Fruit fly (Drosophila melanogaster) whole organism, embryonic: ENCODE results near the gene p-cup.

Experiments used
- CG10274 ChIP-seq: fragments of 200-800 bp; sonication (Bioruptor generic); optimal IDR thresholded peaks from 3 replicates; lab custom pipeline; 2017; ENCODE audit warnings: missing biosample characterization, mild to moderate bottlenecking, missing genetic modification characterization
- CG10366 ChIP-seq: fragments of 200-800 bp; sonication (Bioruptor generic); IDR thresholded peaks from 2 replicates; pipeline ENCODE4 v1.3.6; 2022; ENCODE audit warnings: missing biosample characterization, missing genetic modification characterization
- CG10565 ChIP-seq: fragments of 200-800 bp; sonication (Bioruptor generic); optimal IDR thresholded peaks from 3 replicates; lab custom pipeline; 2016; ENCODE audit warnings: missing biosample characterization, mild to moderate bottlenecking, missing genetic modification characterization
- CG10959 ChIP-seq: fragments of 200-800 bp; sonication (Bioruptor generic); IDR thresholded peaks from 2 replicates; pipeline ENCODE4 v1.3.6; 2022; ENCODE audit warnings: missing biosample characterization, missing genetic modification characterization
- CG11398 ChIP-seq: fragments of 200-800 bp; sonication (Bioruptor generic); optimal IDR thresholded peaks from 2 replicates; lab custom pipeline; 2016; ENCODE audit warnings: missing biosample characterization, missing genetic modification characterization
- CG11560 ChIP-seq: fragments of 200-800 bp; sonication (Bioruptor generic); IDR thresholded peaks from 3 replicates; pipeline ENCODE4 v1.3.6; 2022; ENCODE audit warnings: missing biosample characterization, missing genetic modification characterization
- CG11696 ChIP-seq: fragments of 200-800 bp; sonication (Bioruptor generic); IDR thresholded peaks from 2 replicates; pipeline ENCODE4 v1.3.6; 2022; ENCODE audit warnings: missing biosample characterization, missing genetic modification characterization
- CG13894 ChIP-seq: fragments of 200-800 bp; sonication (Bioruptor generic); optimal IDR thresholded peaks from 3 replicates; lab custom pipeline; 2018; ENCODE audit warnings: missing biosample characterization, mild to moderate bottlenecking, missing genetic modification characterization, moderate library complexity
- CG17612 ChIP-seq: fragments of 200-800 bp; sonication (Bioruptor generic); IDR thresholded peaks from 2 replicates; pipeline ENCODE4 v1.3.6; 2022; ENCODE audit warnings: missing biosample characterization, missing genetic modification characterization
- CG17912 ChIP-seq: fragments of 200-800 bp; sonication (Bioruptor generic); optimal IDR thresholded peaks from 2 replicates; lab custom pipeline; 2018; ENCODE audit warnings: missing biosample characterization, mild to moderate bottlenecking, missing genetic modification characterization
- CG18011 ChIP-seq: fragments of 200-800 bp; sonication (Bioruptor generic); optimal IDR thresholded peaks from 2 replicates; lab custom pipeline; 2017; ENCODE audit warnings: missing biosample characterization, missing genetic modification characterization, mild to moderate bottlenecking, moderate library complexity, missing genotype
- CG31365 ChIP-seq: fragments of 200-800 bp; sonication (Bioruptor generic); optimal IDR thresholded peaks from 2 replicates; lab custom pipeline; 2018; ENCODE audit warnings: missing biosample characterization, mild to moderate bottlenecking, missing genetic modification characterization
- CG32767 ChIP-seq: fragments of 200-800 bp; sonication (Bioruptor generic); IDR thresholded peaks from 2 replicates; pipeline ENCODE4 v1.3.6; 2022; ENCODE audit warnings: missing biosample characterization, missing genetic modification characterization
- CG33213 ChIP-seq: fragments of 200-800 bp; sonication (Bioruptor generic); optimal IDR thresholded peaks from 3 replicates; lab custom pipeline; 2016; ENCODE audit warnings: missing biosample characterization, missing genetic modification characterization
- CG3838 ChIP-seq: fragments of 200-800 bp; sonication (Bioruptor generic); optimal IDR thresholded peaks from 3 replicates; lab custom pipeline; 2016; ENCODE audit warnings: missing biosample characterization, missing genetic modification characterization
- CG4360 ChIP-seq: fragments of 200-800 bp; sonication (Bioruptor generic); IDR thresholded peaks from 2 replicates; pipeline ENCODE4 v1.3.6; 2022; ENCODE audit warnings: missing biosample characterization, missing genetic modification characterization
- CG4617 ChIP-seq: fragments of 200-800 bp; sonication (Bioruptor generic); optimal IDR thresholded peaks from 3 replicates; lab custom pipeline; 2016; ENCODE audit warnings: missing biosample characterization, missing genetic modification characterization, borderline replicate concordance
- CG5953 ChIP-seq: fragments of 200-800 bp; sonication (Bioruptor generic); IDR thresholded peaks from 2 replicates; pipeline ENCODE4 v1.3.6; 2022; ENCODE audit warnings: missing biosample characterization, missing genetic modification characterization
- CG6813 ChIP-seq: fragments of 200-800 bp; sonication (Bioruptor generic); optimal IDR thresholded peaks from 2 replicates; lab custom pipeline; 2017; ENCODE audit warnings: missing biosample characterization, missing genetic modification characterization, mild to moderate bottlenecking, moderate library complexity, missing genetic modification reagents
- CG7786 ChIP-seq: fragments of 200-800 bp; sonication (Bioruptor generic); optimal IDR thresholded peaks from 2 replicates; lab custom pipeline; 2016; ENCODE audit warnings: missing biosample characterization, missing genetic modification characterization
- CHES-1-like ChIP-seq: fragments of 200-800 bp; sonication (Bioruptor generic); optimal IDR thresholded peaks from 2 replicates; lab custom pipeline; 2016; ENCODE audit warnings: missing biosample characterization, missing genetic modification characterization
- Dbx ChIP-seq: fragments of 200-800 bp; sonication (Bioruptor generic); IDR thresholded peaks from 3 replicates; pipeline ENCODE4 v1.3.6; 2022; ENCODE audit warnings: missing biosample characterization, missing genetic modification characterization
- Doc2 ChIP-seq: fragments of 200-800 bp; sonication (Bioruptor generic); IDR thresholded peaks from 2 replicates; pipeline ENCODE4 v1.3.6; 2022; ENCODE audit warnings: missing biosample characterization, missing genetic modification characterization
- Elba2 ChIP-seq: fragments of 200-800 bp; sonication (Bioruptor generic); optimal IDR thresholded peaks from 3 replicates; lab custom pipeline; 2016; ENCODE audit warnings: missing biosample characterization, missing genetic modification characterization
- Hmx ChIP-seq: fragments of 200-800 bp; sonication (Bioruptor generic); optimal IDR thresholded peaks from 2 replicates; lab custom pipeline; 2016; ENCODE audit warnings: missing biosample characterization, missing genetic modification characterization
- Med ChIP-seq: fragments of 200-800 bp; sonication (Bioruptor generic); peaks from one replicate; lab custom pipeline; 2016; ENCODE audit warnings: missing biosample characterization, missing genetic modification characterization, mild to moderate bottlenecking, inconsistent platforms, moderate library complexity
- Mrtf ChIP-seq: fragments of 200-800 bp; sonication (Bioruptor generic); IDR thresholded peaks from 3 replicates; pipeline ENCODE4 v1.3.6; 2022; ENCODE audit warnings: missing biosample characterization, missing genetic modification characterization
- Neu2 ChIP-seq: fragments of 200-800 bp; sonication (Bioruptor generic); optimal IDR thresholded peaks from 3 replicates; lab custom pipeline; 2016; ENCODE audit warnings: missing biosample characterization, missing genetic modification characterization, borderline replicate concordance
- Nf-YA ChIP-seq: fragments of 200-800 bp; sonication (Bioruptor generic); IDR thresholded peaks from 2 replicates; pipeline ENCODE4 v1.3.6; 2022; ENCODE audit warnings: missing biosample characterization, missing genetic modification characterization
- Nf-YB ChIP-seq: fragments of 200-800 bp; sonication (Bioruptor generic); optimal IDR thresholded peaks from 3 replicates; lab custom pipeline; 2019; ENCODE audit warnings: missing biosample characterization, mild to moderate bottlenecking, missing genetic modification characterization, moderate library complexity
- Six4 ChIP-seq: fragments of 200-800 bp; sonication (Bioruptor generic); optimal IDR thresholded peaks from 2 replicates; lab custom pipeline; 2016; ENCODE audit warnings: missing biosample characterization, missing genetic modification characterization
- Sox102F ChIP-seq: fragments of 200-800 bp; sonication (Bioruptor generic); optimal IDR thresholded peaks from 2 replicates; lab custom pipeline; 2018; ENCODE audit warnings: missing biosample characterization, mild to moderate bottlenecking, missing genetic modification characterization, moderate library complexity
- Stat92E ChIP-seq, 3 experiments: fragments of >200 bp in 2 of 3; fragments of 200-800 bp in 1 of 3; sonication (Bioruptor generic) in 1 of 3; optimal IDR thresholded peaks; 2 replicates each; lab custom pipeline; 2017 to 2019; ENCODE audit warnings: missing biosample characterization in 3 of 3, missing genetic modification characterization in 3 of 3, mild to moderate bottlenecking in 1 of 3, moderate library complexity in 1 of 3
- Vsx1 ChIP-seq: fragments of 200-800 bp; sonication (Bioruptor generic); optimal IDR thresholded peaks from 2 replicates; lab custom pipeline; 2017; ENCODE audit warnings: missing biosample characterization, mild to moderate bottlenecking, missing genetic modification characterization, missing genetic modification reagents
- amos ChIP-seq: fragments of 200-800 bp; sonication (Bioruptor generic); IDR thresholded peaks from 2 replicates; pipeline ENCODE4 v1.3.6; 2022; ENCODE audit warnings: missing biosample characterization, missing genetic modification characterization; ENCODE audit not compliant: partially characterized antibody
- bab2 ChIP-seq: fragments of 200-800 bp; sonication (Bioruptor generic); optimal IDR thresholded peaks from 2 replicates; lab custom pipeline; 2016; ENCODE audit warnings: missing biosample characterization, missing genetic modification characterization
- cas ChIP-seq: fragments of 200-800 bp; sonication (Bioruptor generic); IDR thresholded peaks from 2 replicates; pipeline ENCODE4 v1.3.6; 2022; ENCODE audit warnings: missing biosample characterization, missing genetic modification characterization
- dmrt99B ChIP-seq: fragments of 200-800 bp; sonication (Bioruptor generic); optimal IDR thresholded peaks from 2 replicates; lab custom pipeline; 2018; ENCODE audit warnings: missing biosample characterization, mild to moderate bottlenecking, missing genetic modification characterization, moderate library complexity
- gem ChIP-seq: fragments of 200-800 bp; sonication (Bioruptor generic); optimal IDR thresholded peaks from 2 replicates; lab custom pipeline; 2019; ENCODE audit warnings: missing biosample characterization, mild to moderate bottlenecking, missing genetic modification characterization, moderate library complexity
- grn ChIP-seq: fragments of 200-800 bp; sonication (Bioruptor generic); optimal IDR thresholded peaks from 3 replicates; lab custom pipeline; 2017; ENCODE audit warnings: missing biosample characterization, missing genetic modification characterization
- hbn ChIP-seq: fragments of 200-800 bp; sonication (Bioruptor generic); IDR thresholded peaks from 2 replicates; pipeline ENCODE4 v1.3.6; 2022; ENCODE audit warnings: missing biosample characterization, missing genetic modification characterization; ENCODE audit not compliant: partially characterized antibody
- ind ChIP-seq: fragments of 200-800 bp; sonication (Bioruptor generic); optimal IDR thresholded peaks from 3 replicates; lab custom pipeline; 2016; ENCODE audit warnings: missing biosample characterization, missing genetic modification characterization
- lab ChIP-seq: fragments of 200-800 bp; sonication (Bioruptor generic); optimal IDR thresholded peaks from 3 replicates; lab custom pipeline; 2017; ENCODE audit warnings: missing biosample characterization, missing genetic modification characterization, mild to moderate bottlenecking, moderate library complexity, missing genetic modification reagents
- luna ChIP-seq: fragments of 200-800 bp; sonication (Bioruptor generic); optimal IDR thresholded peaks from 2 replicates; lab custom pipeline; 2016; ENCODE audit warnings: missing biosample characterization, missing genetic modification characterization
- mld ChIP-seq: fragments of 200-800 bp; sonication (Bioruptor generic); IDR thresholded peaks from 3 replicates; pipeline ENCODE4 v1.3.6; 2022; ENCODE audit warnings: missing biosample characterization, missing genetic modification characterization; ENCODE audit not compliant: partially characterized antibody
- otp ChIP-seq: fragments of 200-800 bp; sonication (Bioruptor generic); IDR thresholded peaks from 3 replicates; pipeline ENCODE4, ENCODE4 v1.3.6; 2022; ENCODE audit warnings: missing biosample characterization, missing genetic modification characterization
- row ChIP-seq: fragments of 200-800 bp; sonication (Bioruptor generic); IDR thresholded peaks from 3 replicates; pipeline ENCODE4 v1.3.6; 2022; ENCODE audit warnings: missing biosample characterization, missing genetic modification characterization
- stc ChIP-seq: fragments of 200-800 bp; sonication (Bioruptor generic); IDR thresholded peaks from 2 replicates; pipeline ENCODE4 v1.3.6; 2022; ENCODE audit warnings: missing biosample characterization, missing genetic modification characterization
- tx ChIP-seq: fragments of 200-800 bp; sonication (Bioruptor generic); optimal IDR thresholded peaks from 2 replicates; lab custom pipeline; 2016; ENCODE audit warnings: missing biosample characterization, missing genetic modification characterization
- unpg ChIP-seq: fragments of 200-800 bp; sonication (Bioruptor generic); optimal IDR thresholded peaks from 3 replicates; lab custom pipeline; 2018; ENCODE audit warnings: missing biosample characterization, mild to moderate bottlenecking, missing genetic modification characterization, moderate library complexity
- yki ChIP-seq: fragments of >200 bp; optimal IDR thresholded peaks from 3 replicates; lab custom pipeline; 2018
- zen ChIP-seq: fragments of 200-800 bp; sonication (Bioruptor generic); optimal IDR thresholded peaks from 3 replicates; lab custom pipeline; 2018; ENCODE audit warnings: missing biosample characterization, mild to moderate bottlenecking, missing genetic modification characterization, moderate library complexity

p-cup gene

DNA sequence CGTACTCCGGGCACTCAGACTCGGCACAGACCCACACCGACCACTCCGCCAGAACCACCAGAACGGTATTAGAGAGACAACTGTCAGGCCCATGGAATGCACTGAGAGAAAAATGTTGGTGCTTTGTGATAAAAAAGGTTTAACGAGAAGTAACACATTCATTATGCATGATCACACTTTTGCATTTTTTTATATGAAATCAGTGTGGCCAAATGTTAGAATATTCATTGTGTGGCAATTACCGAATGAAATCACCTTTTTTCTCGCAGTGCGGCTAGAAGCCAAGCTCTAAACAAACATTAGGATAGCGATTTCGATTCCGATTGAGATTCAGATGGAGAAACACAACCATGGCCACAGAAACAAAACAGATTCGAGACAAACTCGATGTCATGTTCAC lies 16.9 kb upstream of the p-cup start (continued):
- TF ChIP-seq row (GFP tag; lab: Robert Waterston, UW) (peak; percentile 62), CG3838 (GFP tag; lab: Kevin White, UChicago) (no peak), yki (lab: Kevin White, UChicago) (no peak), grn (GFP tag; lab: Kevin White, UChicago) (no peak), gem (no peak), CG17612 (GFP tag; lab: Robert Waterston, UW) (no peak), Neu2 (GFP tag; lab: Kevin White, UChicago) (no peak), CG11398 (GFP tag; lab: Kevin White, UChicago) (no peak), mld (GFP tag; lab: Robert Waterston, UW) (no peak), Hmx (GFP tag; lab: Kevin White, UChicago) (no peak), dmrt99B (tag; lab: Kevin White, UChicago) (no peak), CG10959 (no peak), CG5953 (GFP tag; lab: Robert Waterston, UW) (no peak), CG10274 (GFP tag; lab: Kevin White, UChicago) (peak; percentile 3), CG7786 (GFP tag; lab: Kevin White, UChicago) (peak; percentile 30), CHES-1-like (GFP tag; lab: Kevin White, UChicago) (no peak), cas (GFP tag; lab: Robert Waterston, UW) (no peak), amos (GFP tag; lab: Robert Waterston, UW) (no peak), Nf-YB (GFP tag; lab: Kevin White, UChicago) (no peak), CG10565 (GFP tag; lab: Kevin White, UChicago) (no peak), stc (GFP tag; lab: Robert Waterston, UW) (no peak), Sox102F (GFP tag; lab: Kevin White, UChicago) (no peak), Stat92E (GFP tag; optimal IDR thresholded peaks at IDR 0.05; lab: Kevin White, UChicago) (no peak), CG4617 (no peak), otp (GFP tag; lab: Robert Waterston, UW) (no peak), ind (GFP tag; lab: Kevin White, UChicago) (peak; percentile 38), CG4360 (GFP tag; lab: Robert Waterston, UW) (no peak), CG11696 (GFP tag; lab: Robert Waterston, UW) (0 out of 2 replicates have a peak, but pooled peaks have one; percentile 34), CG31365 (tag; lab: Kevin White, UChicago) (no peak), lab (GFP tag; lab: Kevin White, UChicago) (peak; percentile 68), Med (GFP tag; lab: Kevin White, UChicago) (peak; percentile 88), CG13894 (tag; lab: Kevin White, UChicago) (peak; percentile 41), Six4 (GFP tag; lab: Kevin White, UChicago) (no peak), CG32767 (GFP tag; lab: Robert Waterston, UW) (no peak), CG11560 (peak; percentile 46; the same call in 1 of the 3 replicates), CG10366 (no peak; the same call in 1 of the 2 replicates), CG33213 (GFP tag; lab: Kevin White, UChicago) (no peak), CG6813 (GFP tag; lab: Kevin White, UChicago) (peak; percentile 29), bab2 (GFP tag; lab: Kevin White, UChicago) (no peak), tx (GFP tag; lab: Kevin White, UChicago) (no peak), Doc2 (GFP tag; lab: Robert Waterston, UW) (no peak), hbn (GFP tag; lab: Robert Waterston, UW) (no peak), CG18011 (GFP tag; lab: Kevin White, UChicago) (no peak), Dbx (GFP tag; lab: Robert Waterston, UW) (0 out of 3 replicates have a peak, but pooled peaks have one; percentile 40), Vsx1 (GFP tag; lab: Kevin White, UChicago) (no peak), unpg (GFP tag; lab: Kevin White, UChicago) (peak; percentile 45), CG17912 (no peak), zen (tag; lab: Kevin White, UChicago) (no peak), Mrtf (GFP tag; lab: Robert Waterston, UW) (no peak), Elba2 (GFP tag; lab: Kevin White, UChicago) (no peak), luna (GFP tag; lab: Kevin White, UChicago) (no peak), Nf-YA (no peak)
